Fruit fly (Drosophila melanogaster) whole organism, embryonic: Measurements from ENCODE around the gene His3.3A.

ENCODE experiments used
- Adf1 ChIP-seq: fragments of 200-800 bp; sonication (Bioruptor generic); IDR thresholded peaks from 2 replicates; pipeline ENCODE4 v1.3.6; 2022; ENCODE audit warnings: missing biosample characterization, missing genetic modification characterization
- Atf3 ChIP-seq: fragments of 200-800 bp; sonication (Bioruptor generic); optimal IDR thresholded peaks from 3 replicates; lab custom pipeline; 2016; ENCODE audit warnings: missing biosample characterization, missing genetic modification characterization
- Bdp1 ChIP-seq: fragments of 200-800 bp; sonication (Bioruptor generic); optimal IDR thresholded peaks from 3 replicates; lab custom pipeline; 2016; ENCODE audit warnings: missing biosample characterization, missing genetic modification characterization
- CG10274 ChIP-seq: fragments of 200-800 bp; sonication (Bioruptor generic); optimal IDR thresholded peaks from 3 replicates; lab custom pipeline; 2017; ENCODE audit warnings: missing biosample characterization, mild to moderate bottlenecking, missing genetic modification characterization
- CG10431 ChIP-seq: fragments of 200-800 bp; sonication (Bioruptor generic); optimal IDR thresholded peaks from 3 replicates; lab custom pipeline; 2018; ENCODE audit warnings: missing biosample characterization, mild to moderate bottlenecking, missing genetic modification characterization
- CG11085 ChIP-seq: fragments of 200-800 bp; sonication (Bioruptor generic); IDR thresholded peaks from 2 replicates; pipeline ENCODE4 v1.3.6; 2022; ENCODE audit warnings: missing biosample characterization, missing genetic modification characterization
- CG12219 ChIP-seq: fragments of 200-800 bp; sonication (Bioruptor generic); optimal IDR thresholded peaks from 3 replicates; lab custom pipeline; 2018; ENCODE audit warnings: missing biosample characterization, mild to moderate bottlenecking, missing genetic modification characterization
- CG12299 ChIP-seq: fragments of 200-800 bp; sonication (Bioruptor generic); optimal IDR thresholded peaks from 2 replicates; lab custom pipeline; 2018; ENCODE audit warnings: missing biosample characterization, mild to moderate bottlenecking, missing genetic modification characterization
- CG1647 ChIP-seq: fragments of 200-800 bp; sonication (Bioruptor generic); optimal IDR thresholded peaks from 3 replicates; lab custom pipeline; 2016; ENCODE audit warnings: missing biosample characterization, missing genetic modification characterization
- CG18619 ChIP-seq: fragments of 200-800 bp; sonication (Bioruptor generic); optimal IDR thresholded peaks from 3 replicates; lab custom pipeline; 2017; ENCODE audit warnings: missing biosample characterization, mild to moderate bottlenecking, missing genetic modification characterization
- CG18764 ChIP-seq: fragments of 200-800 bp; sonication (Bioruptor generic); optimal IDR thresholded peaks from 3 replicates; lab custom pipeline; 2016; ENCODE audit warnings: missing biosample characterization, missing genetic modification characterization
- CG2678 ChIP-seq: fragments of 200-800 bp; sonication (Bioruptor generic); optimal IDR thresholded peaks from 3 replicates; lab custom pipeline; 2019; ENCODE audit warnings: missing biosample characterization, mild to moderate bottlenecking, missing genetic modification characterization, moderate library complexity
- CG3407 ChIP-seq: fragments of 200-800 bp; sonication (Bioruptor generic); optimal IDR thresholded peaks from 2 replicates; lab custom pipeline; 2018; ENCODE audit warnings: missing biosample characterization, mild to moderate bottlenecking, missing genetic modification characterization
- CG4617 ChIP-seq: fragments of 200-800 bp; sonication (Bioruptor generic); optimal IDR thresholded peaks from 3 replicates; lab custom pipeline; 2016; ENCODE audit warnings: missing biosample characterization, missing genetic modification characterization, borderline replicate concordance
- CG4854 ChIP-seq: fragments of 200-800 bp; sonication (Bioruptor generic); optimal IDR thresholded peaks from 2 replicates; lab custom pipeline; 2016; ENCODE audit warnings: missing biosample characterization, missing genetic modification characterization, inconsistent platforms
- CG5245 ChIP-seq: fragments of 200-800 bp; sonication (Bioruptor generic); optimal IDR thresholded peaks from 3 replicates; lab custom pipeline; 2016; ENCODE audit warnings: missing biosample characterization, missing genetic modification characterization
- CG6683 ChIP-seq: fragments of 200-800 bp; sonication (Bioruptor generic); optimal IDR thresholded peaks from 2 replicates; lab custom pipeline; 2017; ENCODE audit warnings: missing biosample characterization, mild to moderate bottlenecking, missing genetic modification characterization, missing genetic modification reagents
- CG7271 ChIP-seq: fragments of 200-800 bp; sonication (Bioruptor generic); optimal IDR thresholded peaks from 2 replicates; lab custom pipeline; 2018; ENCODE audit warnings: missing biosample characterization, mild to moderate bottlenecking, missing genetic modification characterization, moderate library complexity
- CG7839 ChIP-seq: fragments of 200-800 bp; sonication (Bioruptor generic); optimal IDR thresholded peaks from 3 replicates; lab custom pipeline; 2018; ENCODE audit warnings: missing biosample characterization, mild to moderate bottlenecking, missing genetic modification characterization, moderate library complexity
- CG7987 ChIP-seq: fragments of 200-800 bp; sonication (Bioruptor generic); optimal IDR thresholded peaks from 2 replicates; lab custom pipeline; 2018; ENCODE audit warnings: missing biosample characterization, mild to moderate bottlenecking, missing genetic modification characterization, moderate library complexity
- CG8281 ChIP-seq: fragments of 200-800 bp; sonication (Bioruptor generic); optimal IDR thresholded peaks from 2 replicates; lab custom pipeline; 2018; ENCODE audit warnings: missing biosample characterization, mild to moderate bottlenecking, missing genetic modification characterization, moderate library complexity
- CG8478 ChIP-seq: fragments of >200 bp; optimal IDR thresholded peaks from 2 replicates; lab custom pipeline; 2018
- CG9727 ChIP-seq: fragments of 200-800 bp; sonication (Bioruptor generic); optimal IDR thresholded peaks from 3 replicates; lab custom pipeline; 2017; ENCODE audit warnings: missing biosample characterization, mild to moderate bottlenecking, missing genetic modification characterization
- CoRest ChIP-seq: fragments of 200-800 bp; sonication (Bioruptor generic); optimal IDR thresholded peaks from 3 replicates; lab custom pipeline; 2018; ENCODE audit warnings: missing biosample characterization, mild to moderate bottlenecking, missing genetic modification characterization, moderate library complexity
- D19A ChIP-seq: fragments of 200-800 bp; optimal IDR thresholded peaks from 3 replicates; lab custom pipeline; 2019; ENCODE audit warnings: missing biosample characterization, mild to moderate bottlenecking, missing genetic modification characterization, moderate library complexity
- Dll ChIP-seq: fragments of 200-800 bp; sonication (Bioruptor generic); IDR thresholded peaks from 4 replicates; pipeline ENCODE4 v1.3.6; 2022; ENCODE audit warnings: missing biosample characterization, missing genetic modification characterization; ENCODE audit not compliant: partially characterized antibody
- E2f1 ChIP-seq: fragments of 200-800 bp; sonication (Bioruptor generic); IDR thresholded peaks from 2 replicates; pipeline ENCODE4 v1.3.6; 2022; ENCODE audit warnings: missing biosample characterization, missing genetic modification characterization
- GATAe ChIP-seq: fragments of 200-800 bp; sonication (Bioruptor generic); conservative IDR thresholded peaks from 2 replicates; pipeline ENCODE4 v1.3.6; 2022; ENCODE audit warnings: missing biosample characterization, missing genetic modification characterization
- H15 ChIP-seq: fragments of 200-800 bp; sonication (Bioruptor generic); IDR thresholded peaks from 3 replicates; pipeline ENCODE4 v1.3.6; 2022; ENCODE audit warnings: missing biosample characterization, missing genetic modification characterization
- Hand ChIP-seq: fragments of 200-800 bp; sonication (Bioruptor generic); optimal IDR thresholded peaks from 2 replicates; lab custom pipeline; 2017; ENCODE audit warnings: mild to moderate bottlenecking, missing biosample characterization, missing genetic modification reagents, missing genetic modification characterization
- Hmx ChIP-seq: fragments of 200-800 bp; sonication (Bioruptor generic); optimal IDR thresholded peaks from 2 replicates; lab custom pipeline; 2016; ENCODE audit warnings: missing biosample characterization, missing genetic modification characterization
- Oaz ChIP-seq: fragments of 200-800 bp; sonication (Bioruptor generic); IDR thresholded peaks from 2 replicates; pipeline ENCODE4 v1.3.6; 2022; ENCODE audit warnings: missing biosample characterization, missing genetic modification characterization
- Sry-β ChIP-seq: fragments of 200-800 bp; sonication (Bioruptor generic); optimal IDR thresholded peaks from 2 replicates; lab custom pipeline; 2018; ENCODE audit warnings: missing biosample characterization, mild to moderate bottlenecking, missing genetic modification characterization, moderate library complexity
- ac ChIP-seq: fragments of 200-800 bp; sonication (Bioruptor generic); optimal IDR thresholded peaks from 3 replicates; lab custom pipeline; 2017; ENCODE audit warnings: missing biosample characterization, mild to moderate bottlenecking, missing genetic modification characterization
- amos ChIP-seq: fragments of 200-800 bp; sonication (Bioruptor generic); IDR thresholded peaks from 2 replicates; pipeline ENCODE4 v1.3.6; 2022; ENCODE audit warnings: missing biosample characterization, missing genetic modification characterization; ENCODE audit not compliant: partially characterized antibody
- crc ChIP-seq: fragments of 200-800 bp; sonication (Bioruptor generic); optimal IDR thresholded peaks from 2 replicates; lab custom pipeline; 2016; ENCODE audit warnings: missing biosample characterization, missing genetic modification characterization
- en ChIP-seq: fragments of 200-800 bp; sonication (Bioruptor generic); optimal IDR thresholded peaks from 2 replicates; lab custom pipeline; 2016; ENCODE audit warnings: missing biosample characterization, missing genetic modification characterization
- fd96Cb ChIP-seq: fragments of 200-800 bp; sonication (Bioruptor generic); optimal IDR thresholded peaks from 2 replicates; lab custom pipeline; 2018; ENCODE audit warnings: missing biosample characterization, mild to moderate bottlenecking, missing genetic modification characterization, moderate library complexity
- gcm2 ChIP-seq: fragments of 200-800 bp; sonication (Bioruptor generic); optimal IDR thresholded peaks from 2 replicates; lab custom pipeline; 2016; ENCODE audit warnings: missing biosample characterization, missing genetic modification characterization
- kay ChIP-seq: fragments of 200-800 bp; sonication (Bioruptor generic); optimal IDR thresholded peaks from 2 replicates; lab custom pipeline; 2016; ENCODE audit warnings: missing biosample characterization, missing genetic modification characterization
- ken ChIP-seq: fragments of 200-800 bp; sonication (Bioruptor generic); IDR thresholded peaks from 3 replicates; pipeline ENCODE4 v1.3.6; 2022; ENCODE audit warnings: missing biosample characterization, missing genetic modification characterization
- lmd ChIP-seq: fragments of 200-800 bp; sonication (Bioruptor generic); IDR thresholded peaks from 2 replicates; pipeline ENCODE4 v1.3.6; 2022; ENCODE audit warnings: missing biosample characterization, missing genetic modification characterization
- luna ChIP-seq: fragments of 200-800 bp; sonication (Bioruptor generic); optimal IDR thresholded peaks from 2 replicates; lab custom pipeline; 2016; ENCODE audit warnings: missing biosample characterization, missing genetic modification characterization
- mam ChIP-seq: fragments of 200-800 bp; sonication (Bioruptor generic); optimal IDR thresholded peaks from 3 replicates; lab custom pipeline; 2016; ENCODE audit warnings: missing biosample characterization, missing genetic modification characterization
- odd ChIP-seq: fragments of 200-800 bp; sonication (Bioruptor generic); optimal IDR thresholded peaks from 2 replicates; lab custom pipeline; 2017; ENCODE audit warnings: missing biosample characterization, mild to moderate bottlenecking, missing genetic modification characterization
- pum ChIP-seq: fragments of 200-800 bp; sonication (Bioruptor generic); optimal IDR thresholded peaks from 2 replicates; lab custom pipeline; 2016; ENCODE audit warnings: missing biosample characterization, missing genetic modification characterization
- sim ChIP-seq: fragments of 200-800 bp; sonication (Bioruptor generic); IDR thresholded peaks from 2 replicates; pipeline ENCODE4 v1.3.6; 2022; ENCODE audit warnings: missing biosample characterization, missing genetic modification characterization
- slp2 ChIP-seq: fragments of 200-800 bp; sonication (Bioruptor generic); optimal IDR thresholded peaks from 2 replicates; lab custom pipeline; 2016; ENCODE audit warnings: missing biosample characterization, missing genetic modification characterization
- sna ChIP-seq: fragments of 200-800 bp; sonication (Bioruptor generic); IDR thresholded peaks from 2 replicates; pipeline ENCODE4 v1.3.6; 2022; ENCODE audit warnings: missing biosample characterization, missing genetic modification characterization; ENCODE audit not compliant: partially characterized antibody
- ttk ChIP-seq: fragments of 200-800 bp; sonication (Bioruptor generic); IDR thresholded peaks from 2 replicates; pipeline ENCODE4 v2.1.2; 2022; ENCODE audit warnings: missing biosample characterization, missing genetic modification characterization
- vnd ChIP-seq: fragments of 200-800 bp; sonication (Bioruptor generic); IDR thresholded peaks from 3 replicates; pipeline ENCODE4 v1.3.6; 2022; ENCODE audit warnings: missing biosample characterization, missing genetic modification characterization; ENCODE audit not compliant: partially characterized antibody

Gene His3.3A

dm6 chr2L:5043495-5044146, 11.2 kb upstream of the His3.3A start (continued):
- no peak for TF ChIP-seq sna (GFP tag; lab: Robert Waterston, UW)
- no peak for TF ChIP-seq CG5245 (GFP tag; lab: Kevin White, UChicago)
- TF ChIP-seq CG1647: peak; percentile 9
- no peak for TF ChIP-seq CG18764 (GFP tag; lab: Kevin White, UChicago)
- no peak for TF ChIP-seq CG6683 (GFP tag; lab: Kevin White, UChicago)
- no peak for TF ChIP-seq amos (GFP tag; lab: Robert Waterston, UW)
- TF ChIP-seq CG7271 (tag; lab: Kevin White, UChicago): no peak
- no peak for TF ChIP-seq D19A
- no peak for TF ChIP-seq H15 (GFP tag; lab: Robert Waterston, UW)
- TF ChIP-seq CG2678 (tag; lab: Kevin White, UChicago): peak; percentile 55
- no peak for TF ChIP-seq Hand (GFP tag; lab: Kevin White, UChicago)
- no peak for TF ChIP-seq vnd (GFP tag; lab: Robert Waterston, UW)
- TF ChIP-seq Hmx (GFP tag; lab: Kevin White, UChicago): no peak
- no peak for TF ChIP-seq Sry-β (GFP tag; lab: Kevin White, UChicago)
- TF ChIP-seq CG10431 (GFP tag; lab: Kevin White, UChicago): no peak
- no peak for TF ChIP-seq slp2 (GFP tag; lab: Kevin White, UChicago)
- no peak for TF ChIP-seq E2f1 (GFP tag; lab: Robert Waterston, UW)
- TF ChIP-seq CG4854 (GFP tag; lab: Kevin White, UChicago): no peak
- TF ChIP-seq CG7839 (tag; lab: Kevin White, UChicago): peak; percentile 65
- TF ChIP-seq CG3407 (GFP tag; lab: Kevin White, UChicago): no peak
- TF ChIP-seq CG12219 (GFP tag; lab: Kevin White, UChicago): no peak
- TF ChIP-seq odd (GFP tag; lab: Kevin White, UChicago): no peak
- no peak for TF ChIP-seq kay
- TF ChIP-seq ttk (GFP tag; lab: Robert Waterston, UW): peak; percentile 43
- no peak for TF ChIP-seq Oaz (GFP tag; lab: Robert Waterston, UW)
- no peak for TF ChIP-seq Dll (GFP tag; lab: Robert Waterston, UW)
- no peak for TF ChIP-seq CG8281 (tag; lab: Kevin White, UChicago)
- TF ChIP-seq CG8478 (lab: Kevin White, UChicago): no peak
- TF ChIP-seq CG18619 (GFP tag; lab: Kevin White, UChicago): peak; percentile 50
- no peak for TF ChIP-seq Bdp1 (GFP tag; lab: Kevin White, UChicago)
- TF ChIP-seq Atf3: no peak
- no peak for TF ChIP-seq CG10274
- no peak for TF ChIP-seq GATAe (GFP tag; lab: Robert Waterston, UW)
- no peak for TF ChIP-seq ac
- no peak for TF ChIP-seq luna (GFP tag; lab: Kevin White, UChicago)
- no peak; the same call in 1 of the 2 replicates for TF ChIP-seq sim (GFP tag; lab: Robert Waterston, UW)
- TF ChIP-seq CG7987 (GFP tag; lab: Kevin White, UChicago): no peak
- no peak for TF ChIP-seq en
- 0 out of 3 replicates have a peak, but pooled peaks have one; percentile 35 for TF ChIP-seq ken (GFP tag; lab: Robert Waterston, UW)
- TF ChIP-seq fd96Cb (tag; lab: Kevin White, UChicago): peak; percentile 31
- TF ChIP-seq lmd (GFP tag; lab: Robert Waterston, UW): peak; percentile 60
- TF ChIP-seq CG9727: peak; percentile 28
- TF ChIP-seq CoRest (tag; lab: Kevin White, UChicago): peak; percentile 52
- no peak for TF ChIP-seq CG12299
- no peak for TF ChIP-seq Adf1 (GFP tag; lab: Robert Waterston, UW)
- TF ChIP-seq CG4617 (GFP tag; lab: Kevin White, UChicago): no peak
- TF ChIP-seq CG11085 (GFP tag; lab: Robert Waterston, UW): no peak
- TF ChIP-seq crc (GFP tag; lab: Kevin White, UChicago): no peak
- TF ChIP-seq pum (GFP tag; lab: Kevin White, UChicago): peak; percentile 40
- TF ChIP-seq mam (GFP tag; lab: Kevin White, UChicago): peak; percentile 50
- no peak for TF ChIP-seq gcm2
